Worm (Caenorhabditis elegans) whole organism, young adult: ENCODE results near the gene msp-81.

Experiments
- B0019.2 ChIP-seq: fragments of 200-800 bp; sonication (Bioruptor generic); conservative IDR thresholded peaks from 2 replicates; pipeline ENCODE4 v1.3.6; 2022; ENCODE audit warnings: missing genetic modification reagents, missing genetic modification characterization, missing compliant biosample characterization
- F22D6.2 ChIP-seq: sonication (generic microtip); optimal IDR thresholded peaks from 2 replicates; lab custom pipeline; 2016; ENCODE audit warnings: mild to moderate bottlenecking, missing genetic modification characterization, missing compliant biosample characterization
- F23B12.7 ChIP-seq: sonication (generic microtip); optimal IDR thresholded peaks from 2 replicates; lab custom pipeline; 2017; ENCODE audit warnings: missing genetic modification characterization, mild to moderate bottlenecking, missing compliant biosample characterization, antibody characterized with exemption, moderate library complexity; ENCODE audit not compliant: insufficient read depth
- K11D2.4 ChIP-seq: fragments of 200-800 bp; sonication (Bioruptor generic); IDR thresholded peaks from 2 replicates; pipeline ENCODE4 v1.3.6; 2022; ENCODE audit warnings: missing genetic modification reagents, missing genetic modification characterization, missing compliant biosample characterization
- T07F8.4 ChIP-seq: sonication (generic microtip); optimal IDR thresholded peaks from 2 replicates; lab custom pipeline; 2016; ENCODE audit warnings: mild to moderate bottlenecking, missing genetic modification characterization, moderate library complexity, missing compliant biosample characterization
- T26A5.8 ChIP-seq: sonication (generic microtip); optimal IDR thresholded peaks from 2 replicates; lab custom pipeline; 2016; ENCODE audit warnings: missing genetic modification characterization, missing compliant biosample characterization
- Y53F4B.3 ChIP-seq: fragments of 200-800 bp; sonication (Bioruptor generic); IDR thresholded peaks from 2 replicates; pipeline ENCODE4 v1.3.6; 2022; ENCODE audit warnings: missing genetic modification reagents, missing genetic modification characterization, missing compliant biosample characterization
- Y79H2A.3 ChIP-seq: fragments of 200-800 bp; sonication (Bioruptor generic); conservative IDR thresholded peaks from 2 replicates; pipeline ENCODE4 v1.3.6; 2022; ENCODE audit warnings: missing genetic modification reagents, missing genetic modification characterization, missing compliant biosample characterization
- Y95B8A.8 ChIP-seq: fragments of 200-800 bp; sonication (Bioruptor generic); IDR thresholded peaks from 2 replicates; pipeline ENCODE4 v1.3.6; 2022; ENCODE audit warnings: missing genetic modification reagents, missing genetic modification characterization, missing compliant biosample characterization
- ama-1 ChIP-seq, 3 experiments: fragments of 150-350 bp in 1 of 3; sonication (generic microtip) in 2 of 3; optimal IDR thresholded peaks; 2 replicates each; lab custom pipeline; 2014 to 2018; ENCODE audit warnings: missing biosample characterization in 2 of 3, missing genetic modification characterization in 2 of 3, missing genetic modification reagents in 2 of 3
- atf-7 ChIP-seq: sonication (generic microtip); optimal IDR thresholded peaks from 2 replicates; lab custom pipeline; 2017; ENCODE audit warnings: mild to moderate bottlenecking, missing genetic modification characterization, missing compliant biosample characterization
- attf-3 ChIP-seq: fragments of 200-800 bp; sonication (Bioruptor generic); conservative IDR thresholded peaks from 2 replicates; pipeline ENCODE4 v1.3.6; 2022; ENCODE audit warnings: missing genetic modification reagents, missing genetic modification characterization, missing compliant biosample characterization
- attf-5 ChIP-seq: fragments of 200-800 bp; sonication (Bioruptor generic); optimal IDR thresholded peaks from 2 replicates; lab custom pipeline; 2018; ENCODE audit warnings: mild to moderate bottlenecking, missing genetic modification characterization, missing compliant biosample characterization
- bed-2 ChIP-seq: fragments of 200-800 bp; sonication (Bioruptor generic); IDR thresholded peaks from 2 replicates; pipeline ENCODE4 v1.3.6; 2022; ENCODE audit warnings: missing genetic modification reagents, missing genetic modification characterization, missing compliant biosample characterization
- cebp-1 ChIP-seq, 2 experiments: fragments of 200-800 bp in 1 of 2; sonication (Bioruptor generic) in 1 of 2; sonication (generic microtip) in 1 of 2; IDR thresholded peaks in 1 of 2; optimal IDR thresholded peaks in 1 of 2; 2 replicates each; pipeline versions ENCODE4 v1.3.6 to Lab custom; 2017 to 2022; ENCODE audit warnings: missing compliant biosample characterization in 2 of 2, missing genetic modification characterization in 2 of 2, mild to moderate bottlenecking in 1 of 2, missing genetic modification reagents in 1 of 2, moderate library complexity in 1 of 2
- ceh-40 ChIP-seq: fragments of 200-800 bp; sonication (Bioruptor generic); IDR thresholded peaks from 2 replicates; pipeline ENCODE4 v1.3.6; 2022; ENCODE audit warnings: missing genetic modification characterization, missing compliant biosample characterization
- ceh-91 ChIP-seq: fragments of 200-800 bp; sonication (Bioruptor generic); IDR thresholded peaks from 2 replicates; pipeline ENCODE4 v1.3.6; 2022; ENCODE audit warnings: missing genetic modification reagents, missing genetic modification characterization, missing compliant biosample characterization
- dox-1 ChIP-seq: fragments of 200-800 bp; sonication (Bioruptor generic); IDR thresholded peaks from 2 replicates; pipeline ENCODE4 v1.3.6; 2022; ENCODE audit warnings: missing genetic modification reagents, missing genetic modification characterization, missing compliant biosample characterization
- egl-44 ChIP-seq: fragments of 200-800 bp; sonication (Bioruptor generic); IDR thresholded peaks from 2 replicates; pipeline ENCODE4 v1.3.6; 2022; ENCODE audit warnings: missing genetic modification reagents, missing genetic modification characterization, missing compliant biosample characterization
- ets-4 ChIP-seq: fragments of 200-800 bp; sonication (Bioruptor generic); optimal IDR thresholded peaks from 2 replicates; lab custom pipeline; 2018; ENCODE audit warnings: mild to moderate bottlenecking, missing genetic modification characterization, missing compliant biosample characterization
- hmg-1.2 ChIP-seq: fragments of 200-800 bp; sonication (Bioruptor generic); IDR thresholded peaks from 2 replicates; pipeline ENCODE4 v1.3.6; 2022; ENCODE audit warnings: missing genetic modification reagents, missing genetic modification characterization, missing compliant biosample characterization
- hrde-1 ChIP-seq: sonication (generic microtip); optimal IDR thresholded peaks from 2 replicates; lab custom pipeline; 2016; ENCODE audit warnings: missing genetic modification characterization, mild to moderate bottlenecking, missing compliant biosample characterization, moderate library complexity, missing genotype, missing genetic modification reagents, borderline replicate concordance
- let-607 ChIP-seq, 2 experiments: fragments of 200-800 bp in 1 of 2; sonication (Bioruptor generic) in 1 of 2; sonication (generic microtip) in 1 of 2; optimal IDR thresholded peaks; 2 replicates each; lab custom pipeline; 2016 to 2018; ENCODE audit warnings: mild to moderate bottlenecking in 2 of 2, missing compliant biosample characterization in 2 of 2, missing genetic modification characterization in 2 of 2, moderate library complexity in 2 of 2, missing genotype in 1 of 2
- lin-40 ChIP-seq: sonication (generic microtip); optimal IDR thresholded peaks from 2 replicates; lab custom pipeline; 2016; ENCODE audit warnings: missing genetic modification characterization, mild to moderate bottlenecking, missing compliant biosample characterization, missing genotype, missing genetic modification reagents
- lin-54 ChIP-seq: fragments of 200-800 bp; sonication (Bioruptor generic); optimal IDR thresholded peaks from 2 replicates; lab custom pipeline; 2018; ENCODE audit warnings: mild to moderate bottlenecking, missing genetic modification characterization, missing compliant biosample characterization
- madf-10 ChIP-seq: sonication (generic microtip); optimal IDR thresholded peaks from 2 replicates; lab custom pipeline; 2016; ENCODE audit warnings: mild to moderate bottlenecking, missing genetic modification characterization, missing compliant biosample characterization
- madf-8 ChIP-seq: fragments of 200-800 bp; sonication (Bioruptor generic); conservative IDR thresholded peaks from 2 replicates; pipeline ENCODE4 v1.3.6; 2022; ENCODE audit warnings: missing genetic modification reagents, missing genetic modification characterization, missing compliant biosample characterization
- nfyb-1 ChIP-seq: fragments of 200-800 bp; sonication (Bioruptor generic); IDR thresholded peaks from 2 replicates; pipeline ENCODE4 v1.3.6; 2022; ENCODE audit warnings: missing genetic modification reagents, missing genetic modification characterization, missing compliant biosample characterization
- nhr-80 ChIP-seq: sonication (generic microtip); optimal IDR thresholded peaks from 2 replicates; lab custom pipeline; 2016; ENCODE audit warnings: missing genetic modification characterization, missing compliant biosample characterization
- repo-1 ChIP-seq: sonication (generic microtip); optimal IDR thresholded peaks from 2 replicates; lab custom pipeline; 2017; ENCODE audit warnings: mild to moderate bottlenecking, missing genetic modification characterization, missing compliant biosample characterization
- snpc-4 ChIP-seq, 5 experiments: fragments of 150-350 bp in 1 of 5; sonication (generic microtip) in 4 of 5; optimal IDR thresholded peaks; 2 replicates each; lab custom pipeline; 2014 to 2018; ENCODE audit warnings: missing genetic modification characterization in 5 of 5, missing biosample characterization in 3 of 5, antibody characterized with exemption in 2 of 5, mild to moderate bottlenecking in 2 of 5, missing compliant biosample characterization in 2 of 5, missing genotype in 2 of 5, moderate library complexity in 2 of 5, missing genetic modification reagents in 1 of 5
- tbp1 ChIP-seq: fragments of 200-800 bp; sonication (Bioruptor generic); optimal IDR thresholded peaks from 2 replicates; lab custom pipeline; 2018; ENCODE audit warnings: mild to moderate bottlenecking, missing genetic modification characterization, missing compliant biosample characterization
- tlf-1 ChIP-seq: fragments of 200-800 bp; sonication (Bioruptor generic); optimal IDR thresholded peaks from 2 replicates; lab custom pipeline; 2018; ENCODE audit warnings: mild to moderate bottlenecking, missing genetic modification characterization, missing compliant biosample characterization
- unc-62 ChIP-seq: fragments of 150-350 bp; optimal IDR thresholded peaks from 2 replicates; lab custom pipeline; 2014; ENCODE audit warnings: missing biosample characterization, missing genetic modification reagents, missing genetic modification characterization
- xnd-1 ChIP-seq: sonication (generic microtip); optimal IDR thresholded peaks from 2 replicates; lab custom pipeline; 2016; ENCODE audit warnings: missing genotype, missing genetic modification reagents, missing genetic modification characterization, missing compliant biosample characterization
- ztf-22 ChIP-seq: fragments of 200-800 bp; sonication (Bioruptor generic); optimal IDR thresholded peaks from 2 replicates; lab custom pipeline; 2018; ENCODE audit warnings: mild to moderate bottlenecking, missing genetic modification characterization, moderate library complexity, missing compliant biosample characterization
- ztf-28 ChIP-seq: fragments of 200-800 bp; sonication (Bioruptor generic); IDR thresholded peaks from 2 replicates; pipeline ENCODE4 v1.3.6; 2022; ENCODE audit warnings: missing genetic modification reagents, missing genetic modification characterization, missing compliant biosample characterization
- ztf-6 ChIP-seq: fragments of 200-800 bp; sonication (Bioruptor generic); IDR thresholded peaks from 2 replicates; pipeline ENCODE4 v1.3.6; 2022; ENCODE audit warnings: missing genetic modification reagents, missing genetic modification characterization, missing compliant biosample characterization

msp-81 gene

ce11 chrIV:9803544-9803943 is 32.7 kb downstream of the msp-81 start (continued):
- TF ChIP-seq ceh-91 = no peak
- no peak for TF ChIP-seq ztf-6 (GFP tag; lab: Robert Waterston, UW)
- TF ChIP-seq T07F8.4 (tag; lab: Kevin White, UChicago) = no peak
- no peak for TF ChIP-seq Y95B8A.8 (GFP tag; lab: Robert Waterston, UW)
- TF ChIP-seq madf-8 (GFP tag; lab: Robert Waterston, UW) = no peak
- TF ChIP-seq T26A5.8 (tag; lab: Kevin White, UChicago) = no peak
- no peak for TF ChIP-seq bed-2 (GFP tag; lab: Robert Waterston, UW)
- TF ChIP-seq nfyb-1 (GFP tag; lab: Robert Waterston, UW) = no peak
- TF ChIP-seq B0019.2 (GFP tag; lab: Robert Waterston, UW) = no peak
- TF ChIP-seq attf-5 (GFP tag; lab: Kevin White, UChicago) = peak; percentile 16
- TF ChIP-seq ztf-28 (GFP tag; lab: Robert Waterston, UW) = no peak
- TF ChIP-seq, all 124 proteins: peak for 10

DNA sequence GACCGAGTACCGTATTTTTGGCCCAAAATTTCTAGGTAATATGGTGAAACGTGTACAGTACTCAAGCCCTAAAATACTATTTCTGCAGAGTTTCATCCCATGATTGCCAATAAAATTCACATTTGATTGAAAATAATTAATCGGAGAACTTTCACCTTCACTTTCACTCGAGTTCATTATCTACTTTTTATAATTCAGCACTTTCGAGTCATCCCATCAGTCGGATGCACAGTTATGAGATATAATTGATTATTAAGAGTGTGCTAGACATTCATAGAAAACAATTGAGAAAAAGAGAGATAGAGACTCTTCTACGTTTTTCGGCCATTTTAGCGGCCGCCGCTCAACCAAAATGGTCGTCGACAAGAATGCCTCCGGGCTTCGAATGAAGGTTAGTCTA is 33.5 kb downstream of the msp-81 start, which contains the start of gene fat-3:
fat-3 (plus strand) TSS at position 313 of the 400 bp plus-strand sequence.
- TF ChIP-seq nhr-80 (peak; percentile 75), attf-3 (GFP tag; lab: Robert Waterston, UW) (no peak), hmg-1.2 (peak; percentile 53; the same call in 1 of the 2 replicates)

DNA sequence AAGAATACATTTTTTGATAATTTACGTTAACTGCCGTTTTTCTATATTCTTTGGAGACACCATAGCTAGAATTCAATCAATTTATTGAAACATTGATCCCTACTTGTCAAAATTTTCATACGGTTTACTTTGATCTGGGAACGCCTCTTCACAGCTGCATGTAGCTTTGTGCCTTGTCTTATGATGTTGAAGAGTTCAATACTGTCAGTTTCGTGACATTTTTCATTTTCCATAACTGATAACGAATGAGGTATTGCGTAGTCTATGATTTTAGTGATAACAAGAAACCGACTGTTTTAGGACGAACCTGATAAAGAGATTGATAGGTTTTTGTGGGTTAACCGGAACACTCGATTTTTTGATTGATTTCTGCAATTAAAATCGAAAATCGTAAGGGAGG is 34.8 kb downstream of the msp-81 start:
- TF ChIP-seq dox-1 (GFP tag; lab: Robert Waterston, UW) (peak; percentile 51; the same call in 1 of the 2 replicates), tlf-1 (GFP tag; lab: Kevin White, UChicago) (peak; percentile 54), madf-10 (tag; lab: Kevin White, UChicago) (peak; percentile 42), Y53F4B.3 (GFP tag; lab: Robert Waterston, UW) (no peak), snpc-4 (GFP tag; optimal IDR thresholded peaks at IDR 0.05; lab: Kevin White, UChicago) (no peak), snpc-4 (tag; optimal IDR thresholded peaks at IDR 0.05; lab: Kevin White, UChicago) (no peak), lin-54 (GFP tag; lab: Kevin White, UChicago) (peak; percentile 34), hrde-1 (tag; lab: Kevin White, UChicago) (no peak), lin-40 (tag; lab: Kevin White, UChicago) (peak; percentile 31), F22D6.2 (peak; percentile 0), attf-5 (GFP tag; lab: Kevin White, UChicago) (peak; percentile 18), T26A5.8 (tag; lab: Kevin White, UChicago) (no peak), ama-1 (optimal IDR thresholded peaks at IDR 0.05; lab: Kevin White, UChicago) (no peak), ama-1 (GFP tag; optimal IDR thresholded peaks at IDR 0.05; lab: Kevin White, UChicago) (no peak), ets-4 (GFP tag; lab: Kevin White, UChicago) (peak; percentile 83), Y95B8A.8 (GFP tag; lab: Robert Waterston, UW) (no peak), cebp-1 (GFP tag; IDR thresholded peaks at IDR 0.05; lab: Robert Waterston, UW) (no peak), cebp-1 (tag; optimal IDR thresholded peaks at IDR 0.05; lab: Kevin White, UChicago) (peak; percentile 54), ceh-40 (0 out of 2 replicates have a peak, but pooled peaks have one; percentile 7), repo-1 (tag; lab: Kevin White, UChicago) (peak; percentile 46), egl-44 (GFP tag; lab: Robert Waterston, UW) (0 out of 2 replicates have a peak, but pooled peaks have one; percentile 22), let-607 (tag; optimal IDR thresholded peaks at IDR 0.05; lab: Kevin White, UChicago) (peak; percentile 29 to 60), F23B12.7 (tag; lab: Kevin White, UChicago) (no peak), Y79H2A.3 (GFP tag; lab: Robert Waterston, UW) (no peak), xnd-1 (tag; lab: Kevin White, UChicago) (no peak), ztf-22 (GFP tag; lab: Kevin White, UChicago) (peak; percentile 90), K11D2.4 (GFP tag; lab: Robert Waterston, UW) (no peak), atf-7 (tag; lab: Kevin White, UChicago) (peak; percentile 74), tbp1 (GFP tag; lab: Kevin White, UChicago) (peak; percentile 35), nhr-80 (peak; percentile 97), unc-62 (GFP tag; lab: Kevin White, UChicago) (no peak)
